Fruit fly (Drosophila melanogaster): Measurements from ENCODE around the gene moi.

dm6 chr3R:18244171-18245043 lies 10.9 kb upstream of the moi start:
- TF ChIP-seq Stat92E (GFP tag; optimal IDR thresholded peaks at IDR 0.05) (no peak), CG16815 (GFP tag; optimal IDR thresholded peaks at IDR 0.05) (no peak), ham (GFP tag; IDR thresholded peaks at IDR 0.05) (no peak), CG3838 (GFP tag; optimal IDR thresholded peaks at IDR 0.05) (no peak), CG2120 (GFP tag; optimal IDR thresholded peaks at IDR 0.05) (peak; percentile 37), Ets97D (GFP tag; optimal IDR thresholded peaks at IDR 0.05) (no peak), nau (GFP tag; optimal IDR thresholded peaks at IDR 0.05) (peak; percentile 28), ro (GFP tag; IDR thresholded peaks at IDR 0.05) (no peak), grn (GFP tag; optimal IDR thresholded peaks at IDR 0.05) (no peak)

Data from whole organism, embryonic.